Worm (Caenorhabditis elegans) whole organism, L4/young adult: Measurements from ENCODE around the gene K08E4.3.

Experiments used
- W03F9.2 ChIP-seq: fragments of 150-350 bp; optimal IDR thresholded peaks from 2 replicates; lab custom pipeline; 2014; ENCODE audit warnings: missing biosample characterization, missing genetic modification characterization
- dao-5 ChIP-seq: sonication (generic microtip); optimal IDR thresholded peaks from 2 replicates; lab custom pipeline; 2016; ENCODE audit warnings: missing genotype, missing genetic modification characterization, moderate library complexity, missing compliant biosample characterization
- him-1 ChIP-seq: sonication (generic microtip); optimal IDR thresholded peaks from 2 replicates; lab custom pipeline; 2016; ENCODE audit warnings: missing genotype, missing genetic modification reagents, missing genetic modification characterization, missing compliant biosample characterization

Gene K08E4.3

DNA sequence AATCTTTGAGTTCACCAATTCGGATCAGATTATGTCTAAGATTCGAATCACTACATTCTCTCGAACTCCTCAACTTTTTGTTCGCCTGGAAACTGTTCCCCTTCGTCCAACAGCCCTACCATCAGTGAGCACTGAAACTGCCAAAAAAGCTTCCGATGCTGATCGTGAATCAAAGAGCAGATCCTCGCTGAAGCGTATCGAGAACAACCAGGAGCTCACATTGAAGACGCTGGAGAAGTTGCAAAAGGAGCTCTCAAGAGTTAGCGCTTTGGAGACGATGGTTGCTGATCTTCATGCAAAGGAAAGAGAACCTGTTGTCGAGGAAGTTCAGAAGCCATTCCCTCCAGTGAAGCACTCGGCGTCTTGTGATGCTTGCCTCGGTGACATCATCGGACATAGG is 22.8 kb upstream of the K08E4.3 start:
- TF ChIP-seq him-1 (tag; lab: Kevin White, UChicago) (no peak), dao-5 (tag; lab: Kevin White, UChicago) (no peak), W03F9.2 (no peak)

DNA sequence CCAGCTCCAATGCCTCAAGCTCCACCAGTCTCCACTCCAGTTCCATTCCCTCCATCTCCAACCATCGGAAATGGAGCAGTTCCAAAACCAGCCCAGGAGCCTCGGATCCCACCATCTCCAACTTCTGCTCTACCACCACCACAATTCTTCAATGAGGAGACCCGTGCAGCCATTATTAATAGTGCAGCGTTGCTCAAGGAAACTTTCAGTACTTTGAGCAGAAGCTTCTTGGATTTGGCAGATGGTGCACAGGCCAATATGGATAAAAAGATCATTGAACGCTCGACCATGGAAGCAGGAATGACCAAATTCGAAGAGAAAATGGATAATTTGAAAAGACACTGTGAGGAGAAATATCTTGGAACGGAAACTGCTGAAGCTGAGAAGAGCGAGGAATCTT is 22.1 kb upstream of the K08E4.3 start:
- TF ChIP-seq dao-5 (tag; lab: Kevin White, UChicago) (no peak), him-1 (tag; lab: Kevin White, UChicago) (no peak), W03F9.2 (no peak)

DNA sequence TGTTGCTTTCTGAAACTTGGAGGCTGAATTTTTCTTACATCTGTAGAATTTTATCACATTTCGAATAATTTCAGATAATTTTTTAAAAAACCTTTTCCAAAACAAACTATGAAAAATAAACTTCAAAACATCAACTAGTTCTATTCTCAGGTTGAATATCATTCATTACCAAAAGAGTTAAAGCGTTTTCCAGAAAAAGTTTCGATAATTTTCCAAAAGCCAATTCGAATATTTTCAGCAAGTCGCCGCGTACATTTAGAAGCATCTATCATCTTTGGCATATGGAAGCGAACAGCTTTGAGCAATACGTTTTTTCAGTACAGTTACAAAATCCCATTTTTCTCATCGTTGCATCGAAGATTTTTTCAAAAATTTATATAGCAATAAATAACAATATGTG is 20.6 kb upstream of the K08E4.3 start:
- TF ChIP-seq W03F9.2 (peak; percentile 39), him-1 (tag; lab: Kevin White, UChicago) (no peak)

DNA sequence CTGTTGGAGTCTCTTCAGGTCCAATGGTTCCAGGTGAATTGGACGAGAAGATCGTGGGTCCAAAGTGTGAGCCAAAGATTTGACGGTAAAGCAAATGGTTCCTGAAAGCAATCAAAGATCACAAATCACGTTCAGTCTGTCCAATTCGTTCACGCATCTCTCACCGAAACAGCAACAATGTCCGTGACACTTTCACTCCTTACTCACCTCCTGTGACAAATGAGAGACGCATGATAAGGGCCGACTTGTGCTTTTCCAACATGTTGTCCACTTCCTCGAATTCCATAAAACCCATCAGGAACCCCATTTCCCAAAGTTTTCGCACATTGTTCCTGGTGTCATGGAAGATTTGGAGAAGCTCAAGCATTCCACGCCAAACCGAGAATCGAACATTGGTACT is 17.1 kb upstream of the K08E4.3 start:
- no peak for TF ChIP-seq dao-5 (tag; lab: Kevin White, UChicago)
- no peak for TF ChIP-seq him-1 (tag; lab: Kevin White, UChicago)

DNA sequence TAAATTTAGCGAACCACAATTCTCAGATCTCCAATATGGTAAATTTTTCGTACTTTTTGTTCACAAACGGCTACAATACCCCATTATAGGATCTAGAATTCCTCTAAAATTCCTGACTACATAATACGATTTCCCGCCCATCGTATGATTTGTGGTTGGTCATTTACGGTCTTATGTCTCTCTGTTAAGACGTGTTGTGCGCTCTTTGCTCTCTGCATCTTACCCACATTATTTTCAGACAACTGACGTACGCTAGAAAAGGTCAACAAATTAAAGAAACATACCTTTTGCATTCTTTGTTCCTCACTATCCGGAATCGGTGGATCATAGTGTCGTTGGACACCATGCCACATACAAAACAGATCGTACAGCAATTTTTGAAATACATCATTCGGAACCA is 14.5 kb upstream of the K08E4.3 start:
- TF ChIP-seq dao-5 (tag; lab: Kevin White, UChicago), result no peak
- no peak for TF ChIP-seq him-1 (tag; lab: Kevin White, UChicago)
- no peak for TF ChIP-seq W03F9.2

DNA sequence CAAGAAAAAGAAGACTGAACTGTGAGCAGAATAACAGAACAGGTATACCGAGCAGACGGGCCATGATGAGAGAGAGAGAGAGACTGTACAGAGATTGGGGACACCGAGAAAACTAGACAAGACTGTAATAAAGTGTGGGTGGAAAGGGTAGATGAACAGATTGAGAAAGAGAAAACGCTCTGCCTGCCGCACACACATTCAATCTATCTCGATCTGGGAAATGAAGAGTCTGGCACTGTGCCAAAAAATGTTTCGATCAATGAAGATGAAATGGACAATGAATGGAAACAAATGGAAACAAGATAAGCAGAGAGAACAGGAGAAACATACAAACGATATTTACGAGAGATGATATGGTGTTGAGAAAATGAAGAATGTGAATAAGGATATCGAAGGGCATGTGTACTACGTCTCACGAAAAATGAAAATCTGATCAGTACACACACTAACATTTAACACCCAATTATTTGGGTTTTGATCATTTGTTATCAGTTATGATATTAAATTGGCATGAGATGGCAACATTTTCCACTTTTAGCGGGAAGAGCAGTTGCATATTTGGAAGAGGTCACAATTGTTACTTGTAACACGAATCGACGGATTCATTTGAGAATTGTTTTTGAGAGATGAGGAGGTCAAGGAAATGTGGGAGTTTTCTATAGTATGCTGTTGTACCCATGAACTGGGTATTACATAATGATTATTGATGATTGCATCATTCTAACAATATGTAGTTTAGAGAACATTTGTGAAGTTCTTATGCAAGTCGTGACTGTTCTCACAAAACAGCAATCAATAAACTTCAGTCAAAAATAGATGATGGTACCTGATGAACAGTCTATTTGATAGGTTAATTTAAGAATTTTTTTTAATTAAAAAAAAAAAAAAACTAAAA is 12.5 kb upstream of the K08E4.3 start:
- TF ChIP-seq dao-5 (tag; lab: Kevin White, UChicago), result no peak
- TF ChIP-seq him-1 (tag; lab: Kevin White, UChicago), result no peak
- TF ChIP-seq W03F9.2, result no peak

DNA sequence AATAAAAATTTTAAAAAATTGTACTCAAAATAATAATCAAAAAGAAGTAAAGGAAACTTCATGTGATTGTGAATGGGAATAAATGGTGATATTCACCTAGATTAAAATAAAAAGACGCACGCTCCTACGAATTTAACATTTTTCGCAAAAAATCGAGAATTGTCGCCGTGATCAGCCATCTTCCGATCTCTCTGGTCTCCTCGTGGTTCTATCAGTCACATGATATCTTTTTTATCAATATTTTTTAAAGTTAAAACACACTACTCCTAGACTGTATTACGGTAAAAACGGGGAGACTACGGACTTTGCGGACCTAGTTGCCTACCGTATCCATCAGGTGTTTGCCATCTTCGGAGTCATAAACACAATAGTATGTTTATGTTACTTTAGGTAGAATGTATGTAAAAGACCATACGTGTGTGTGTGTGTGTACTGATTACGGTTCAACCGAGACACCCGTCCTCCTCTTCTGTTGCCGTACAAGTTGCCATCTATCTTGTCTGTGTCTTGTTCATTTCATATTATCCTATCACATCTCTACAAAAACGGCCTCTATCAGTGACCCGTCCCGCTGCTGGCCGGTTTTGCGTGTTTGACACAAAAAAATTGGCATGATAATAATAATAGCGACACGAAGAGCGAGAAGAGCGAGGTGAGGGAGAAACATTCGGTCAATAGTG is 10.9 kb upstream of the K08E4.3 start, which contains the start of gene T12G3.2:
Gene T12G3.2, minus strand, starts transcription at position 444 of the 680 bp plus-strand sequence.
- TF ChIP-seq dao-5 (tag; lab: Kevin White, UChicago) (no peak), him-1 (tag; lab: Kevin White, UChicago) (no peak), W03F9.2 (no peak)

DNA sequence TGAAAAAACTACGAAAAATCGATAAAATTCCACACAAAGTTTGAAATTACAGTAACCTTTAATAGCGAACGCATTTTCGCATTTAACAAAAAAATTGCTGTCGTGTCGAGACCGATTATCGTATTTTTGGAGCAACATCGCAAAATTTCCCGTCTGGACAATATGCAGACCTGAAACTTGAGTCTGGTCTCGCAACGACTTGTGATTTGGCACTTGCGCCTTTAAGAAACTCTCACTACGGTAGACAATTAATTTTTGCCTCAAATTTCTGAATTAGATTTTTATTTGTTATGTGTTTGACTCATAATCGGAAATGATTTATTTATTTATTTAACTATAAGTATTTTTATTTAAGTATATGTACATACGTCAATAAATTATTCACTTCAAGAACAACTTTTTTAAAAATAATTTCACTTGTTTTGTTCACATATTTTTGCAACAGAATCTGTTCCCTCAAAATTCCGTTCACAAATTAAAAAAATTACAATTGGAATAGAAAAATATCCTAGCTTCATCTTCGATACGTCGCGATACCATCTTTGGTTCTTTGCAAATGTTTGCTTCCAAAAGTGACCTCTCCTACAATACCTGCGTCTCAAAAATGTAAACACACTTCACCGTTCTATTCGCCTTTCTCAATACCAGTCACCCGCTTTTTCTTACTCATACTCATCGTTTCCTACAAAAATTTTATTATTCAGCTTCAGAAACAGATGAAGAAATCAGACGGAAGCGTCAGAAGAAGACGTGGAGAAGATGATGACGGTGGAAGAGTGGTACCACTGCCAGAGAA is 9.8 kb upstream of the K08E4.3 start, which contains the start of gene T12G3.4:
Gene T12G3.4, plus strand, starts transcription at position 705 of the 796 bp plus-strand sequence.
- TF ChIP-seq dao-5 (tag; lab: Kevin White, UChicago) (no peak), him-1 (tag; lab: Kevin White, UChicago) (no peak), W03F9.2 (no peak)

DNA sequence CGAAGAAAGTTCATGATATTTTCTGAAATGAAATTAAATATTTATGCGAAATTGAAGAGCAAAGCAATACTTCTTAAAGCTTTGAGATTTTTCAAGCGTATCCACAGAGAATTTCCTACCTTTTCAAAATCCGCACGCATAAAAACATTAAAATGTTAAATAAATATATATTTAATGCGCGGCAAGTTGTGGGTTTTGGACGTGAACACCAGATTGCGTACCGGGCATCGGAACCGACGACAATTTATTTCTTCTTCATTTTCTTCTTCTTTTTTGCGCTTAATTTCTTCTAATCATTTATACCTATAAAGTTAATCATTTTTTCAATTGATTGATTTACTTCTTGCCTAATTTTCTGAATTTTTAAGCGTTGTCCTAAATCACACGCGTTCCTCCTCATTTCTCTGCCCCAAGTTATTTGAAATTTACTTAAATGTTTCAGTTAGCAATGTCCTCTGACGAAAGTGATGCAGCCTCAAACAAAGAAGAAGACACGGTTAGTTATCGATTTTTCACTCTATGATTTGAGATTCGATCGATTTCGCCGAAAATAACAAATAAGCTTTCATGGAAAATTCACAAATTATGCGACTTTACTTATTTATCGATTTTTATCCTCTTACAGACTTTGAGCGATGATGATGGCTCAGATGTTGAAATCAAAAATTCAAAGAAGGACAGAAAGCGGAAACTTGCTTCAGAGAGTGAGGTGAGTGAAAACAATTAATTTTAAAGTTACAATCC is 6.3 kb upstream of the K08E4.3 start, which contains the start of the genes bre-5 and spt-5:
Gene bre-5, minus strand, starts transcription at position 167 of the 744 bp plus-strand sequence.
Gene spt-5, plus strand, starts transcription at position 443 of the 744 bp plus-strand sequence.
- TF ChIP-seq him-1 (tag; lab: Kevin White, UChicago), result no peak
- TF ChIP-seq dao-5 (tag; lab: Kevin White, UChicago), result no peak
- peak; percentile 45 for TF ChIP-seq W03F9.2

DNA sequence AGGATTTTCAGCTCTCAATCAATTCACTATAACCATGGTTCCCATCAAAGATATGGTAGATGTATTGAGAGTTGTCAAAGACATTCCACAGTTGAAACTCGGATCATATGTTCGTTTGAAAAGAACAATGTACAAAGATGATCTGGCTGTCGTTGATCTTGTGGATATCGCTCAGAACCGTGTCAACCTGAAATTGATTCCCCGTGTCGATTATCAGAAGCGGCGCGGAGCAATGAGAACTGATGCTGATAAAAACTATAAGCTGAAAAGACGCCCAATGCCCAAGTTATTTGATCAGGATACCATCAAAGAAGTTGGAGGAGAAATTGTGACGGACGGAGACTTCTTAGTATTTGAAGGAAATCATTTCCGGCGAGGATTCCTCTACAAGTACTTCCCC is 5.1 kb upstream of the K08E4.3 start:
- TF ChIP-seq W03F9.2 (no peak), dao-5 (tag; lab: Kevin White, UChicago) (no peak)

DNA sequence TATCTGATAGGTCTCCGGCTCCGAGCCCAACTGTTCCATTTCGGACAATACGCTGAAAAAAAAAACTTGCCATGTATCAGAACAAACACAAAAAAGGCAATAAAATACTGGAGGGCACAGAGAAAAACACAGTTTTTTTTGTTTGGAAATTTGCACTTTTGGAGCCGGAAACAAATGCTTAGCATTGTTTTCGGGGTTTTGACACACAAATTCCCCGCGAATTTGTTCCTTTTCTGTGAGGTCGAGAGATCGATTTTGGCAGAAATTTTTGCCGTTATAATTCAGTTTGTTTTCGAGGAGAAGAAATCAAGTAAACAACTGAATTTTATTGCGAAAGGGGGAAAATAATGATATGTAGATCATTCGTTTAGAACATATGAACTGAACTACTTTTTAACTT is 939 bp upstream of the K08E4.3 start, which contains the start of gene K08E4.2:
Gene K08E4.2, minus strand, starts transcription at position 54 of the 400 bp plus-strand sequence.
- TF ChIP-seq W03F9.2 (no peak), him-1 (tag; lab: Kevin White, UChicago) (no peak), dao-5 (tag; lab: Kevin White, UChicago) (no peak)

DNA sequence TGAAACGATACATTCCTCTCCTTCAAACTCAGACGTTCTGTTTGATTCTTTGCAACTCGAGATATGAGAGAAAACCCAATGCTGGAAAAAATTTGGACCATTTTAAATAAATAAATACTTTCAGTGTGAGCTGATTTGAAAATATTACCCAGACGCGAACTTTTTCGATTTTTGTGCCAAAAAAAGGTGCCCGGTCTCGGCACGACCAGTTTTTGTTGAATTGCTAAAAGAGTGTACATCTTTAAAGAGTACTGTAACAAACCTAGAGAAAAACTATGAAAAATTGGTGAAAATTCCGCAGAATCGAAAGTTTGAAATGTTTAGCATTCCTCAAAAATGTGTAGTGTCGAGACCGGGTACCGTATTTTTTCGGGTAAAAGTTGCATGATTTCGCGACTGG is 3.7 kb downstream of the K08E4.3 start, which contains the start of gene K08E4.8:
Gene K08E4.8, minus strand, starts transcription at position 101 of the 400 bp plus-strand sequence.
- TF ChIP-seq dao-5 (tag; lab: Kevin White, UChicago), result no peak

DNA sequence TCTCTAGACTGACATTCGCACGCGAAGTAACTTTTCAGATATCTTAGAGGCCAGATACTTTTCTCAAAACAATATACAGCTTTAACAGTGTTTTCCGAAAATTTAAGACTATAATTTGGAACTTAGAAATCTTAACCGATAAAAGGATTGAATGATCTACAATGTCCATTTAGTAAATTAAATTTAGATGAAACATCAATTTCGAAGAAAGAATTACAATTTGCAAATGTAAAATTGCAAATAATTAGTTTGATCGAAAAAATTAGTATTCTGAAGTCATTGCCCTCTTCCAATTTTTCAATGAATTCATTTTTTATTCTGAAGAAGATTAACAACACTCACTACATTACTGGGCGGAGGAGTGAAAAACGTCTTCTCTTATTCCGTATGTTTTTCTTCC is 11.0 kb downstream of the K08E4.3 start, which contains the start of gene bath-37:
Gene bath-37, plus strand, starts transcription at position 301 of the 400 bp plus-strand sequence.
- TF ChIP-seq dao-5 (tag; lab: Kevin White, UChicago), result no peak
- TF ChIP-seq W03F9.2, result no peak
- TF ChIP-seq him-1 (tag; lab: Kevin White, UChicago), result no peak
